Worm (Caenorhabditis elegans): ENCODE results near the gene cux-7.

- TF ChIP-seq mep-1 (tag; optimal IDR thresholded peaks at IDR 0.05): no peak
- TF ChIP-seq sptf-1 (tag; optimal IDR thresholded peaks at IDR 0.05): no peak
- no peak for TF ChIP-seq ham-2 (GFP tag; optimal IDR thresholded peaks at IDR 0.05)
Measured at ce11 chrIII:7554697-7555145, 34.1 kb upstream of the cux-7 start.
